Worm (Caenorhabditis elegans): ENCODE data around the gene F09C12.8.

- TF ChIP-seq him-1 (tag; optimal IDR thresholded peaks at IDR 0.05) (no peak), W03F9.2 (tag; optimal IDR thresholded peaks at IDR 0.05) (no peak), dao-5 (tag; optimal IDR thresholded peaks at IDR 0.05) (no peak)
Measured at ce11 chrII:5099649-5100048, 12.5 kb upstream of the F09C12.8 start, which contains the start of gene C04G6.6.

Data from whole organism, L4/young adult.